Fruit fly (Drosophila melanogaster): Measurements from ENCODE around the gene Rrp40.

The Rrp40 gene

dm6 chr2L:1751953-1752352 is 23.4 kb downstream of the Rrp40 start, which contains the start of the genes CG17712 and CG17648 (continued):
- TF ChIP-seq E2f2 (GFP tag; IDR thresholded peaks at IDR 0.05) (peak; percentile 56), Med (GFP tag) (peak; percentile 82), CG8281 (tag; optimal IDR thresholded peaks at IDR 0.05) (no peak), row (GFP tag; IDR thresholded peaks at IDR 0.05) (peak; percentile 73), CG14860 (GFP tag; IDR thresholded peaks at IDR 0.05; ENCODE audit: partially characterized antibody) (peak; percentile 64), CG15601 (tag; optimal IDR thresholded peaks at IDR 0.05) (no peak), tna (GFP tag; IDR thresholded peaks at IDR 0.05; ENCODE audit: partially characterized antibody) (peak; percentile 67), Mad (GFP tag; optimal IDR thresholded peaks at IDR 0.05) (no peak), CG2129 (GFP tag; IDR thresholded peaks at IDR 0.05; ENCODE audit: partially characterized antibody) (peak; percentile 51), Xbp1 (GFP tag; optimal IDR thresholded peaks at IDR 0.05) (no peak), Scr (GFP tag; IDR thresholded peaks at IDR 0.05; ENCODE audit: partially characterized antibody) (peak; percentile 85)

- TF ChIP-seq Dip2 (GFP tag; IDR thresholded peaks at IDR 0.05) = no peak
- TF ChIP-seq tap (tag; optimal IDR thresholded peaks at IDR 0.05) = no peak
- no peak for TF ChIP-seq so (GFP tag; IDR thresholded peaks at IDR 0.05)
- TF ChIP-seq bab2 (GFP tag; optimal IDR thresholded peaks at IDR 0.05) = no peak
- TF ChIP-seq ro (GFP tag; IDR thresholded peaks at IDR 0.05) = no peak
- TF ChIP-seq Lpt (GFP tag; optimal IDR thresholded peaks at IDR 0.05) = no peak
- no peak for TF ChIP-seq CG14860 (GFP tag; IDR thresholded peaks at IDR 0.05; ENCODE audit: partially characterized antibody)
- no peak for TF ChIP-seq sr (GFP tag; IDR thresholded peaks at IDR 0.05)
- no peak for TF ChIP-seq Sry-δ (GFP tag; optimal IDR thresholded peaks at IDR 0.05)
- TF ChIP-seq stwl (tag; optimal IDR thresholded peaks at IDR 0.05) = no peak
- TF ChIP-seq Pdp1 (GFP tag; optimal IDR thresholded peaks at IDR 0.05) = no peak
- TF ChIP-seq CG34224 (GFP tag; IDR thresholded peaks at IDR 0.05; ENCODE audit: partially characterized antibody) = no peak
- no peak for TF ChIP-seq CG15269 (tag; optimal IDR thresholded peaks at IDR 0.05)
- no peak for TF ChIP-seq wdn (GFP tag; IDR thresholded peaks at IDR 0.05)
- no peak for TF ChIP-seq CG6683 (GFP tag; optimal IDR thresholded peaks at IDR 0.05)
- TF ChIP-seq CG16815 (GFP tag; optimal IDR thresholded peaks at IDR 0.05) = no peak
- no peak for TF ChIP-seq lbe (GFP tag; optimal IDR thresholded peaks at IDR 0.05)
- no peak for TF ChIP-seq sqz (GFP tag; optimal IDR thresholded peaks at IDR 0.05)
Observed at dm6 chr2L:1756351-1756750, 27.8 kb downstream of the Rrp40 start, which contains the start of gene Gr22f. Gene Gr22f, minus strand, starts transcription at chr2L:1756451.

dm6 chr2L:1758853-1759252 is 30.3 kb downstream of the Rrp40 start, which contains the start of gene CG17650:
Gene CG17650, minus strand, starts transcription at chr2L:1759093.
- TF ChIP-seq Sry-δ (GFP tag; optimal IDR thresholded peaks at IDR 0.05) (peak; percentile 14), Usf (GFP tag; optimal IDR thresholded peaks at IDR 0.05) (no peak), amos (GFP tag; IDR thresholded peaks at IDR 0.05; ENCODE audit: partially characterized antibody) (peak; percentile 29; the same call in 1 of the 2 replicates), BEAF-32 (GFP tag; optimal IDR thresholded peaks at IDR 0.05) (peak; percentile 18), fd3F (GFP tag; optimal IDR thresholded peaks at IDR 0.05) (no peak), stwl (tag; optimal IDR thresholded peaks at IDR 0.05) (peak; percentile 48), Neu2 (GFP tag; optimal IDR thresholded peaks at IDR 0.05; ENCODE audit: borderline replicate concordance) (peak; percentile 96)

Measured in whole organism, embryonic.